Fruit fly (Drosophila melanogaster) whole organism, wandering third instar larva: ENCODE measurements around the gene CG14641.

ENCODE experiments used
- Hnf4 ChIP-seq: fragments of 200-800 bp; sonication (Bioruptor generic); optimal IDR thresholded peaks from 2 replicates; lab custom pipeline; 2016; ENCODE audit warnings: missing biosample characterization, mild to moderate bottlenecking, missing genetic modification characterization
- Myc ChIP-seq: fragments of >200 bp; optimal IDR thresholded peaks from 2 replicates; lab custom pipeline; 2017
- pan ChIP-seq: fragments of >200 bp; optimal IDR thresholded peaks from 2 replicates; lab custom pipeline; 2017
- rgr ChIP-seq: fragments of 200-800 bp; sonication (Bioruptor generic); optimal IDR thresholded peaks from 3 replicates; lab custom pipeline; 2016; ENCODE audit warnings: missing biosample characterization, mild to moderate bottlenecking, missing genetic modification characterization

dm6 chr3R:4214601-4215000 lies 17.5 kb downstream of the CG14641 start:
- no peak for TF ChIP-seq Myc
- TF ChIP-seq Hnf4 (GFP tag; lab: Kevin White, UChicago), result no peak
- TF ChIP-seq rgr (GFP tag; lab: Kevin White, UChicago), result no peak
- TF ChIP-seq pan (lab: Kevin White, UChicago), result no peak
